Worm (Caenorhabditis elegans): ENCODE measurements around the gene gkow-1.
A peak's percentile ranks its signal among the peaks of the same experiment; 100 is the strongest.

Gene gkow-1

ce11 chrIV:10344621-10345020 is 13.3 kb upstream of the gkow-1 start:
- TF ChIP-seq ces-1 (GFP tag; optimal IDR thresholded peaks at IDR 0.05) (peak; percentile 40), ceh-43 (GFP tag; optimal IDR thresholded peaks at IDR 0.05) (no peak), snpc-4 (tag; optimal IDR thresholded peaks at IDR 0.05) (no peak), lin-13 (tag; optimal IDR thresholded peaks at IDR 0.05) (no peak), unc-120 (tag; optimal IDR thresholded peaks at IDR 0.05; ENCODE audit: poor library complexity, severe bottlenecking) (peak; percentile 43), nhr-12 (tag; optimal IDR thresholded peaks at IDR 0.05) (no peak), mep-1 (tag; optimal IDR thresholded peaks at IDR 0.05) (peak; percentile 22)

- TF ChIP-seq unc-120 (tag; optimal IDR thresholded peaks at IDR 0.05; ENCODE audit: poor library complexity, severe bottlenecking) (no peak), bed-3 (GFP tag; optimal IDR thresholded peaks at IDR 0.05) (no peak), lin-32 (GFP tag; optimal IDR thresholded peaks at IDR 0.05) (no peak), sem-2 (GFP tag; optimal IDR thresholded peaks at IDR 0.05) (no peak), elt-3 (tag; optimal IDR thresholded peaks at IDR 0.05) (no peak)
Measured at ce11 chrIV:10345486-10345885, 12.5 kb upstream of the gkow-1 start.

ce11 chrIV:10345990-10346389 is 12.0 kb upstream of the gkow-1 start:
- peak; percentile 47 for TF ChIP-seq ces-1 (GFP tag; optimal IDR thresholded peaks at IDR 0.05)
- TF ChIP-seq nhr-12 (tag; optimal IDR thresholded peaks at IDR 0.05): no peak
- peak; percentile 4 for TF ChIP-seq sptf-1 (tag; optimal IDR thresholded peaks at IDR 0.05)
- peak; percentile 23 for TF ChIP-seq lsy-2 (tag; optimal IDR thresholded peaks at IDR 0.05)
- TF ChIP-seq drap-1 (GFP tag; optimal IDR thresholded peaks at IDR 0.05): no peak
- peak; percentile 29 for TF ChIP-seq hlh-1 (tag; optimal IDR thresholded peaks at IDR 0.05)
- no peak for TF ChIP-seq M03D4.4 (tag; optimal IDR thresholded peaks at IDR 0.05)
- TF ChIP-seq nhr-237 (tag; optimal IDR thresholded peaks at IDR 0.05): peak; percentile 46
- TF ChIP-seq unc-120 (tag; optimal IDR thresholded peaks at IDR 0.05; ENCODE audit: poor library complexity, severe bottlenecking): peak; percentile 69
- TF ChIP-seq mep-1 (tag; optimal IDR thresholded peaks at IDR 0.05): peak; percentile 51
- no peak for TF ChIP-seq sem-2 (GFP tag; optimal IDR thresholded peaks at IDR 0.05)
- TF ChIP-seq unc-62 (GFP tag; optimal IDR thresholded peaks at IDR 0.05): peak; percentile 66
- no peak for TF ChIP-seq mab-5 (tag; optimal IDR thresholded peaks at IDR 0.05)
- no peak for TF ChIP-seq nhr-76 (tag; optimal IDR thresholded peaks at IDR 0.05)
- peak; percentile 15 for TF ChIP-seq pha-4 (tag; optimal IDR thresholded peaks at IDR 0.05)

- no peak for TF ChIP-seq ham-2 (GFP tag; optimal IDR thresholded peaks at IDR 0.05)
- TF ChIP-seq zip-8 (tag; optimal IDR thresholded peaks at IDR 0.05): no peak
- no peak for TF ChIP-seq elt-3 (tag; optimal IDR thresholded peaks at IDR 0.05)
- no peak for TF ChIP-seq lin-13 (tag; optimal IDR thresholded peaks at IDR 0.05)
Measured at ce11 chrIV:10346948-10347347, 11.0 kb upstream of the gkow-1 start.

- TF ChIP-seq ces-1 (GFP tag; optimal IDR thresholded peaks at IDR 0.05) (peak; percentile 74), nhr-28 (tag; optimal IDR thresholded peaks at IDR 0.05) (no peak)
Measured at ce11 chrIV:10347528-10347927, 10.4 kb upstream of the gkow-1 start.

ce11 chrIV:10349871-10350640 is 7.9 kb upstream of the gkow-1 start, which contains the start of the genes unc-43 and Y43C5B.3:
TSS of gene unc-43 (minus strand) at chrIV:10350217.
TSS of gene Y43C5B.3 (plus strand) at chrIV:10350590.
- TF ChIP-seq sem-2 (GFP tag; optimal IDR thresholded peaks at IDR 0.05) (no peak), mab-5 (tag; optimal IDR thresholded peaks at IDR 0.05) (no peak), ceh-83 (GFP tag; optimal IDR thresholded peaks at IDR 0.05) (no peak), lin-32 (GFP tag; optimal IDR thresholded peaks at IDR 0.05) (no peak), elt-1 (tag; optimal IDR thresholded peaks at IDR 0.05; ENCODE audit: borderline replicate concordance, insufficient read depth) (no peak), unc-62 (GFP tag; optimal IDR thresholded peaks at IDR 0.05) (no peak), nhr-237 (tag; optimal IDR thresholded peaks at IDR 0.05) (no peak), nhr-12 (tag; optimal IDR thresholded peaks at IDR 0.05) (no peak)

- TF ChIP-seq hlh-1 (tag; optimal IDR thresholded peaks at IDR 0.05): no peak
- no peak for TF ChIP-seq pha-4 (tag; optimal IDR thresholded peaks at IDR 0.05)
- no peak for TF ChIP-seq M03D4.4 (tag; optimal IDR thresholded peaks at IDR 0.05)
- TF ChIP-seq blmp-1 (tag; optimal IDR thresholded peaks at IDR 0.05): no peak
- TF ChIP-seq zip-8 (tag; optimal IDR thresholded peaks at IDR 0.05): no peak
- TF ChIP-seq lin-13 (tag; optimal IDR thresholded peaks at IDR 0.05): no peak
- TF ChIP-seq ztf-11 (tag; optimal IDR thresholded peaks at IDR 0.05): no peak
- no peak for TF ChIP-seq tbx-8 (GFP tag; optimal IDR thresholded peaks at IDR 0.05)
- no peak for TF ChIP-seq flh-1 (GFP tag; optimal IDR thresholded peaks at IDR 0.05)
- no peak for TF ChIP-seq lsy-2 (tag; optimal IDR thresholded peaks at IDR 0.05)
- TF ChIP-seq unc-120 (tag; optimal IDR thresholded peaks at IDR 0.05; ENCODE audit: poor library complexity, severe bottlenecking): no peak
- no peak for TF ChIP-seq elt-1 (tag; optimal IDR thresholded peaks at IDR 0.05; ENCODE audit: borderline replicate concordance, insufficient read depth)
- TF ChIP-seq sptf-1 (tag; optimal IDR thresholded peaks at IDR 0.05): no peak
- TF ChIP-seq nhr-28 (tag; optimal IDR thresholded peaks at IDR 0.05): no peak
Measured at ce11 chrIV:10352243-10352642, 5.7 kb upstream of the gkow-1 start, which contains the start of gene Y43C5B.2. TSS of gene Y43C5B.2 (minus strand) at chrIV:10352343.

All from whole organism, mixed stage, embryonic.